Worm (Caenorhabditis elegans) whole organism, L4/young adult: ENCODE data around the gene srt-23.

Experiments used
- W03F9.2 ChIP-seq: fragments of 150-350 bp; optimal IDR thresholded peaks from 2 replicates; lab custom pipeline; 2014; ENCODE audit warnings: missing biosample characterization, missing genetic modification characterization
- dao-5 ChIP-seq: sonication (generic microtip); optimal IDR thresholded peaks from 2 replicates; lab custom pipeline; 2016; ENCODE audit warnings: missing genotype, missing genetic modification characterization, moderate library complexity, missing compliant biosample characterization
- him-1 ChIP-seq: sonication (generic microtip); optimal IDR thresholded peaks from 2 replicates; lab custom pipeline; 2016; ENCODE audit warnings: missing genotype, missing genetic modification reagents, missing genetic modification characterization, missing compliant biosample characterization

Gene srt-23

DNA sequence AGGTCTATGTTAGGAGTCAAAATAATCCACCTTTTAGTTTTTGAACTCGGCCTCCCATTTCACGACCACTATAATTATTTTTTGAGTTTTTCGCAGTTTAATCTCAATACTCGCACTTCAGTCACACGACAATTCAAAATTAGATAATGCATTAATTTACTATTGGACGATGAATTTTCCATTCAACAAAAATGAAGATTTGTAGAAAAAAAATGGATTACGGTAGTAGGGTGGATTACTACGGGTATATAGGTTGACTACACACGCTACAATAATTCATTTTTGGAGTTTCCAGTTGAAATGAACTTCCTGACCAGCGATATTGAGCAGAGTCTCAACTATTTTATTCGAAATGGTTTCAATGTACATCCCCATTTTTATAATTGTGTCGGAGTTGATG is at the start of gene srt-23:
TSS of gene srt-23 (plus strand) at position 301 of the 400 bp plus-strand sequence.
- TF ChIP-seq W03F9.2 (tag; lab: Kevin White, UChicago) = no peak
- no peak for TF ChIP-seq him-1 (tag; lab: Kevin White, UChicago)
- TF ChIP-seq dao-5 = no peak

DNA sequence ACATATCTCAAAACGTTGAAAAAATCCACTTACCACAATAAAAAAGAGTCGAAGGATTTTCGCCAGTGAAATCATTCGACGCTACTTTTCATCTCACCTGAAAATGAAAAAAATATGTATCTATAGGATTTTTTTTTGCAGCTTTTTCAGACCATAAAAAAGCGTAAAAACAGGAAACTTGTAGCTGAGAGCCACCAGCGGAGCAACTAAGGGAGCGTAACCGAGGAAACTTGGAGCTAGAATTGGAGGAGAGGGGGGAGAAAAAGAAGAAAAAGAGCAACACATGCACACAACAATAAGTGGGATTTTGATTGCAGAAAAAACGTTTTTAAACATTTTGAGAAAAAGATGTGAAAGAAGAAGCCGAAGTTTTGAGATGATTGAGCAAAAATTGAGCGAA is 48.9 kb upstream of the srt-23 start, which contains the start of gene cutl-26:
TSS of gene cutl-26 (minus strand) at position 101 of the 400 bp plus-strand sequence.
- no peak for TF ChIP-seq W03F9.2 (tag; lab: Kevin White, UChicago)
- no peak for TF ChIP-seq dao-5
- no peak for TF ChIP-seq him-1 (tag; lab: Kevin White, UChicago)

DNA sequence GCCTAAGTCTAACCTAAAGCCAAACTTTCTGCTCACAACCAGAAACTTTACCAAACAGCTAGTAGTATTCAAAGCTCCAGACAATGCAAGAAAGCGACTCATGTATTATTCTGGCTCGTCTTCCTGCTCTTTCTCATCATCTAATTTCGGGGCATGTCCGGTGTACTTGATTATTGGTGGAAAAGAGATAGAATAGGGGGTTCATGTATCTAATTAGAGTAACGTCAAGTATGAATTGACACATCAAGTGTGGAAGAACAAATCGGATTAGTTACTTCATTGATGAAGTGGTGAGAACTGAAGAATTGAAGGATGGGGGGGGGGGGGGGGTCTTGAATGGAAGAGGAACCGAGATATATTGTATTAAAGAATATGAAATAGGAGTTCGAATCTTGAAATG is 41.1 kb upstream of the srt-23 start:
- TF ChIP-seq W03F9.2 (tag; lab: Kevin White, UChicago) (no peak), dao-5 (no peak), him-1 (tag; lab: Kevin White, UChicago) (no peak)

DNA sequence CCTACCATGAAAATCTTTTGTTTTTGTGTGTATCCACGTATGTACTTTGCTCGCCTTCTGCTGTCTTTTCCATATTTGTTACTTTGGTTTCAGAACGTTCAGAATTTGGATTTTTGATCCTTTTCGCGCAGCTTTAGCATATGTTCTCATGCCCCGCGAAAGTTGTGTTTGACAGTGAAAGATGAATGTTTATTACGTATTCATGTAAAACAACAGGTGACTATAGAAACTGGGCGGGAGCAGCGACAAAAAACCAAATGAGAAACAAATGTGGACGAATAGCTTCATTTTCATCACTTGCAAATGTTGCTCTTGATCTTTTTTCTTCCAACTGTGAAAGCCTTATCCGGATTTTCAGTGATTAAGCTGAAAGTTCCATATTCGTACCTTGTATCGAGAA is 40.2 kb upstream of the srt-23 start, which contains the start of gene clec-164:
TSS of gene clec-164 (plus strand) at position 301 of the 400 bp plus-strand sequence.
- no peak for TF ChIP-seq W03F9.2 (tag; lab: Kevin White, UChicago)
- TF ChIP-seq him-1 (tag; lab: Kevin White, UChicago) = no peak
- TF ChIP-seq dao-5 = no peak

DNA sequence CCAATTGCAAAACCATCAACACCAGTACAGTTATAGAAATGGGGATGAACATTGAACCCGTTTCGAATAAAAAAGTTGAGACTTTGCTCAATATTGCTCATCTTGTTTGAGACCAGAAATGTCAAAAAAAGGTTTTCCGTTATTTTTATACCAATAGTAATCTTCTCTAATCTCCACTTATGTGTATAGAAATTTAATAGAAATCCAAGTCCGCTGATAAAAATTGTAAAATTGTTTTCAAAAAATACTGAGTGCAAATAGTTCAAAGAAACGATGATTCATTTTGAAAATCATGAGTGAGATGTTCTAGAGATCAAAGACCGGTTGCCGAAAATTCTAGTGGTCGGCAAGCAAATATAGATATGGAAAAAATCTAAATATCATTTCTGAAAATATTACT is 37.2 kb upstream of the srt-23 start, which contains the start of gene Y55F3C.10:
TSS of gene Y55F3C.10 (minus strand) at position 101 of the 400 bp plus-strand sequence.
- TF ChIP-seq W03F9.2 (tag; lab: Kevin White, UChicago) = no peak
- no peak for TF ChIP-seq dao-5
- TF ChIP-seq him-1 (tag; lab: Kevin White, UChicago) = no peak

DNA sequence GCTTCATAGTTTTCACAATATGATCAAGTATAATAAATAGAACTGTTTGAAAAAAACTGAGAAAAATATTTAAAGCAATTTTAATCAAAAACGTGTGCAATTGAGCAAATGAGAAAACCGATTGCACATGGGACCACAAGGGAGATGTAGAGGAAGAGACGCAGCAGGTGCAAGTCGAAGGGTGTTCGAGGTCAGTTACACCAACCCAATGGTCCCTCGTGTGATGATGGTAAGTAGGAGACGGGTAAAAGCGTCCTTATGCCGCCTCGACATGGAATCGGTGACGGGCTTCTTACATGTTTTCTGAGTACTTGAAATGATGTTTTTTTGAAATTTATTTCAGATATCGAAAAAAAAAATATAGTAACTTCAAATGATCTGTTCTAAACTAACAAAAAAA is 28.4 kb upstream of the srt-23 start, which contains the start of gene Y55F3C.9:
TSS of gene Y55F3C.9 (minus strand) at position 101 of the 400 bp plus-strand sequence.
- TF ChIP-seq dao-5 = no peak
- TF ChIP-seq W03F9.2 (tag; lab: Kevin White, UChicago) = no peak
- TF ChIP-seq him-1 (tag; lab: Kevin White, UChicago) = no peak

DNA sequence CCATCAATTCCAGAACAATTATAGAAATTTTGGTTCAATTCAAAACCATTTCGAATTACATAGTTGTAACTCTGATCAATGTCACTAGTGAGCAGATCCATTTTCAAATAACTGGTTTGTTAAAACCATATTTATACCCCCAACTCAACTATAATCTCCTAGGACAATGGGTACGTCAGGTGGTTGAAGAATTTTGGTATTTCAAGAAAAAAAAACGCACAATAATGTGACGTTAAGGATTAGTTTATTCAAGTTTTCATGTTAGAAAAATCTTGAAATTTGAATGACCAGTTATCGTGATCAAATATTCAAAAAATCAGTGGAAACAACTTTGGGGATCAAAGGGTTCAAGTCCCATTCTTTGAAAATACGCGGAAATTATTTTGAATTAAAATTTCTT is 25.6 kb upstream of the srt-23 start, which contains the start of gene srt-24:
TSS of gene srt-24 (minus strand) at position 101 of the 400 bp plus-strand sequence.
- TF ChIP-seq dao-5 = no peak
- no peak for TF ChIP-seq him-1 (tag; lab: Kevin White, UChicago)
- no peak for TF ChIP-seq W03F9.2 (tag; lab: Kevin White, UChicago)

DNA sequence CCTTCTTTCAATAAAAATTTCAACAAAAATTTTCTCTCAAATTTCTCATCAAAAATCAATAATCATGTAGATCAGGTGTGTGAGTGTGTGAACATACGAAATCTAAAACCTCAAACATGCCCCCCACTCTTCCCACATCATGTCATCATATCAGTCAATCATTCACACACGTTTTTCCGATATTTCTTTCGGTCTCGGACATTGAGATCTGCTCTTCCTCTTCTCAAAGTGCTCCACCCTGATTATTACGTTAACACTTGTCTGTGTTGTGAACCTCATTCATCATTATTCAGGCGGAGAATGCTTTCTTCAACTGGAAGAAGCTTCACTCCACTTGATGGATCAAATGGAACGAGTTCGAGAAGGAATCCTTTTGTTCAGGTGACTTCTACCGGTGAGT is 20.1 kb upstream of the srt-23 start, which contains the start of gene kvs-5:
TSS of gene kvs-5 (plus strand) at position 301 of the 400 bp plus-strand sequence.
- no peak for TF ChIP-seq W03F9.2 (tag; lab: Kevin White, UChicago)

DNA sequence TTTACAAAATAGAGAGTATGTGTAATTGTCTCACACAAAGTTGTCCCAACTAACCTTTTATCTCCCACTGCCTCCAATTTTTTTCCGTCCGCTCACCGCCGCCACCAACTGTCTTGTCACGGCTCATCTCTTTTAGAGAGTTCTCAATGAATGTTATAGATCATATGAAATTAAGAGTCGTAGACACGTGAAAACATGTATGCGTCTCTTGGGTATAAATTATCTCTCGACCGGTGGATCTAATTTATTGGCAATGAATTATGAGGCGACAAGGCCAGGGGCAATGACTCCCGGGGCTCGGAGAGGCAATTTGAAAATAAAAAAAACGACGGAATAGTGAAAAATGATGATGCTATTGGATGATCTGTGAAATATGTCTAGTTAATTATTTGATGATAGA is 15.8 kb upstream of the srt-23 start:
- TF ChIP-seq dao-5 (no peak), him-1 (tag; lab: Kevin White, UChicago) (no peak), W03F9.2 (tag; lab: Kevin White, UChicago) (no peak)

DNA sequence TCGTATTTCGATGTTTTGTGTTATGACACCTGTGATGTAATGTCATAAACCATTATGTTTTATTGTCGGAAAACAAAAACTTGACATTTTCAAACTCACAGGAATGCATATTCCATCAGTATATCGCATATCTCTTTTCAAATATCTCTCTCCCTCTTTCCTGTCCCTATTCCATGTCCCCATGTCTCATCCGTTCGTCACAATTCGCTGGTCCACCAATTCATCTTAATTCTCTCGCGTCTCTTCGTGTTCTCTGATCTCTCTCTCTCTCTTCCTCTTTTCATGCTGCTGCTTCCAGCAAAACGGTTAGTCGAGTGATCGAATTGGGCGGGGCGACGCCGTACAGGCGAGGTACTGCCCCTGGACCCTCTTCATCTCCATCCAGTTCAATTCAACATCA is 14.7 kb upstream of the srt-23 start:
- TF ChIP-seq him-1 (tag; lab: Kevin White, UChicago) (no peak), W03F9.2 (tag; lab: Kevin White, UChicago) (no peak), dao-5 (no peak)

DNA sequence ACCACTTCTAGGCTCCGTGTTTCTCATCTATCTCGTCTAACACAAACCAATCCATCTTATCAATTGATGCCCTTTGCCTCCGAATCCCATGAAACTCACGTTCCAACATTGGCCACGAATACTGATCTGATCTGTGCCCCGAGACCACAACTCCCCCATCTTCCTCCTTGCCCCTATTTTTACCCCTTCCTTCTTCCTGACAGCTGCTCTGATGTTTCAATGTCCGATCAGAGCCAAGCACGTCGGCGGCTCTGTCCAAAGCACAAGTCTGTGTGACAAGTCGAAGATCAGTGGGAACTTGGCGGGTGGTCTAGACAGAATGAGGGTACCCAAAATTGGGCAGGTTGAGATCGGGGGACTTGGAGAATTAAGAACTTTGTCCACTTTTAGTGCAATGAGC is 10.2 kb upstream of the srt-23 start:
- no peak for TF ChIP-seq him-1 (tag; lab: Kevin White, UChicago)
- TF ChIP-seq W03F9.2 (tag; lab: Kevin White, UChicago) = no peak
- TF ChIP-seq dao-5 = no peak

DNA sequence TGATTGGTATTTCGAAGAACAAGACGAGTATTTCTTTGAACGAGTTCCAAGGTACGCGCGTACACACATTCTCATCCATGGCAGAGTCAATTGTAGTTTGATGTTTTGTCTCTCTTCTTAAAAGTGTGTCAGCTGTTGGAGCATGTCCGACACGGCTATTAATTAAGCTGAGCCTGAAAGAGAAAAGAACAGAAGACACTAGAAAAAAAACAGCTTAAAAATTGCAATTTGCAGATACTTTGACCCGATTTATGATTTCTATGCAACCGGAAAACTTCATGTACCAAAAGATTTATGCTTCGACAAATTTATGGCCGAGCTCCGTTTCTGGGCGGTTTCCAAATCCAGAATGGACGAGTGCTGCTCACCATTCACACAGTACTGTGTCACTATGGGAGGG is 7.0 kb upstream of the srt-23 start:
- no peak for TF ChIP-seq dao-5
- no peak for TF ChIP-seq him-1 (tag; lab: Kevin White, UChicago)
- TF ChIP-seq W03F9.2 (tag; lab: Kevin White, UChicago) = no peak

DNA sequence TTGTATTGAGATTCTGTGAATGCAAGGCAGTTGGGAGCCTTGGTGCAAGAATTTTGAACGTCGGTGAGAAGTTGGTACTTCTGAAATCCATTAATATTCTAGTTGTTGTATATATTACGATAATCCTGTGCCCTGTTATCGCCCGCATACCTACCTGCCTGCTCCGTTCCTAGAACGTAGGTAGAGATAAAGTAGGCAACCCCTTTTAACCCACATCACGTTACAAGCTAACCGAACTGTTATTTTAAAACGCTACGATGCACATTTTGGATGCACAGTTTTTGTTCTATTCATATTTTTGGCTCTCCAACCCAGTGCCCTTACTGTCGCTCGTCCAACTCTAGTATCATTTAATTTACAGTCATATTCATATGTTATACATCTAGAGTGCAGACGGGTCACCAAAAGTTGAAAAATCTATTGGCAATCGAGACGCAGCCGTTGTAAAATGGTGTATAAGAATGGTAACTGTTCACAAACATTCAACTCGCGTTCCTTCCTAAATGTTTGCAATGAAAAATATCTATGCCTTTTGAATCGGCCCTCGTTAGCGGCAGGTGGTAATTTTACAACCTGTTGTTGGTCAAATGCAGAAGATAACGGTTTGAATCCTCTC is 2.1 kb upstream of the srt-23 start:
- no peak for TF ChIP-seq W03F9.2 (tag; lab: Kevin White, UChicago)
- TF ChIP-seq him-1 (tag; lab: Kevin White, UChicago) = no peak
- no peak for TF ChIP-seq dao-5

DNA sequence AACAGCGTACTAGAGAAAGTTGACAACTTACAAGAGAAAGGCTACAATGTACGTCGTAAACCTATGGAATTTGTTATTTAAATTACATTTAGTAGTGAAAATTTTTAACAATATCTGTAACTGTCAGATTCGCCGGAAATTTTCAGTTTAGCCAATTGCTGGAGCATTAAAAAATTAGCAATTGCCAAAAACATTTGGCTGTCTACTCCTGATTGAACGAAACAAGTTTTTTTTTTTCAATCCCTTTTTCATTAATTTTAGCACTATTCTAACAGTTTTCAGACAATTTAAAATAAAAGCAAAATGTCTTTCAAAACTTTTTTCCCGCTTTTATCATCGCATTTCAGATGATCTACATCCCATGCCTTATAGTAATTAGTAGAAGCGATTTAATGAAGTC is 435 bp downstream of the srt-23 start:
- no peak for TF ChIP-seq him-1 (tag; lab: Kevin White, UChicago)
- no peak for TF ChIP-seq W03F9.2 (tag; lab: Kevin White, UChicago)
- TF ChIP-seq dao-5 = no peak

DNA sequence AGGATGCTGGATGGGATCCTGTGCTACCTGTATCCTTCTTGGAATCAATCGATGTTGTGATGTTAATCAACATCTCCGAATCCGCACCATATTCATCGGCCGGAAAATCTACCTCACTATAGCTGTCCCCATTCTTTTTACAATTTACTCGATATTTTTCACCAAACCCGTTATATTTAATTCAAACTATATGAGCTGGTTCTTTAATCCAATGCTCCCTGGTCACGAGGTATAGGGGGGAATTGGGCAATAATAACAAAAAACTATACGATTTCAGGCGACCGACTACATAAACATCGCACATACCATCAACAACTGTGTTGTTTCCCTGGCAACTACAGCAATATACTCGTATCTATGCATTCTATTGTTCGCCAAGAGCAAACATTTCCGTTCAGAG is 1.0 kb downstream of the srt-23 start:
- TF ChIP-seq him-1 (tag; lab: Kevin White, UChicago) = no peak
- no peak for TF ChIP-seq W03F9.2 (tag; lab: Kevin White, UChicago)
- no peak for TF ChIP-seq dao-5
